Worm (Caenorhabditis elegans) whole organism, L4 larva: ENCODE data around the gene daam-1.

Experiments used
- ceh-82 ChIP-seq: sonication (generic microtip); optimal IDR thresholded peaks from 2 replicates; lab custom pipeline; 2017; ENCODE audit warnings: missing biosample characterization, missing genetic modification characterization
- lin-15B ChIP-seq: fragments of 150-350 bp; sonication (generic microtip); optimal IDR thresholded peaks from 3 replicates; lab custom pipeline; 2014; ENCODE audit warnings: missing biosample characterization, missing genetic modification characterization
- lin-39 ChIP-seq: fragments of 150-350 bp; optimal IDR thresholded peaks from 2 replicates; lab custom pipeline; 2014; ENCODE audit warnings: missing biosample characterization, missing genetic modification reagents, missing genetic modification characterization
- mdl-1 ChIP-seq, 2 experiments: fragments of 150-350 bp in 1 of 2; sonication (generic microtip) in 1 of 2; optimal IDR thresholded peaks; 2 replicates each; lab custom pipeline; 2014 to 2017; ENCODE audit warnings: missing biosample characterization in 2 of 2, missing genetic modification characterization in 2 of 2
- mes-2 ChIP-seq: sonication (generic microtip); optimal IDR thresholded peaks from 2 replicates; lab custom pipeline; 2016; ENCODE audit warnings: missing genotype, mild to moderate bottlenecking, missing genetic modification characterization, missing compliant biosample characterization; ENCODE audit not compliant: poor library complexity, severe bottlenecking
- nhr-237 ChIP-seq: sonication (generic microtip); optimal IDR thresholded peaks from 2 replicates; lab custom pipeline; 2017; ENCODE audit warnings: missing biosample characterization, missing genetic modification characterization
- nhr-41 ChIP-seq: fragments of 200-800 bp; sonication (Bioruptor generic); IDR thresholded peaks from 2 replicates; pipeline ENCODE4 v1.3.6; 2022; ENCODE audit warnings: missing genetic modification reagents, missing genetic modification characterization, missing compliant biosample characterization
- nhr-42 ChIP-seq: fragments of 200-800 bp; sonication (Bioruptor generic); IDR thresholded peaks from 2 replicates; pipeline ENCODE4 v1.3.6; 2022; ENCODE audit warnings: missing genetic modification characterization, missing compliant biosample characterization

DNA sequence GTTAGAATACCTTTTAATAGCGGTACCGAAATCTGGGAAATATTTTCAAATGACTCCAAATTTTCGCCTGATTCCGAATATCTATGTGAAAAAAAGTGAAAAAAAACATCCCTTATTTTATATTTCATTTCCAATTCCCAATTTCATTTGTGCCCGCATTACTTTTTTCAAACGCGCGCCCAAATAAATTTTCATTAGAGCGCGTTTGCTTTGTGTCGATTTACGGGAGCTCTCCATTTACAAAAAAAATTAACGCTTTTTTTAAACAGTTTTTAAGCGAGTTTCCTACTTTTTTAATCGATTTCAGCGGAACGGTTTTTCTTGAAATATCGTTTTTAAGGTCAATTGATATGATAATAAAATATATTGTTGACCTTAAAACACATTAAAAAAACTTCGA is 59.5 kb downstream of the daam-1 start:
- TF ChIP-seq lin-39 (no peak), mes-2 (tag; lab: Kevin White, UChicago) (no peak), nhr-41 (GFP tag; lab: Robert Waterston, UW) (no peak), nhr-42 (GFP tag; lab: Robert Waterston, UW) (no peak), ceh-82 (tag; lab: Kevin White, UChicago) (no peak), mdl-1 (tag; optimal IDR thresholded peaks at IDR 0.05; lab: Kevin White, UChicago) (no peak), lin-15B (tag; lab: Kevin White, UChicago) (no peak), nhr-237 (tag; lab: Kevin White, UChicago) (no peak)
